Worm (Caenorhabditis elegans) whole organism, late embryonic: ENCODE results near the gene flp-4.

ENCODE experiments used
- ama-1 ChIP-seq: fragments of 150-350 bp; optimal IDR thresholded peaks from 2 replicates; lab custom pipeline; 2014
- ceh-45 ChIP-seq: fragments of 200-800 bp; sonication (Bioruptor generic); IDR thresholded peaks from 2 replicates; pipeline ENCODE4 v1.3.6; 2022; ENCODE audit warnings: missing genetic modification reagents, missing genetic modification characterization, missing compliant biosample characterization
- dve-1 ChIP-seq: sonication (generic microtip); optimal IDR thresholded peaks from 2 replicates; lab custom pipeline; 2017; ENCODE audit warnings: antibody characterized with exemption, mild to moderate bottlenecking, missing genetic modification characterization, missing compliant biosample characterization
- fkh-6 ChIP-seq: sonication (generic microtip); optimal IDR thresholded peaks from 2 replicates; lab custom pipeline; 2016; ENCODE audit warnings: missing genetic modification characterization, missing compliant biosample characterization
- lin-11 ChIP-seq: fragments of 200-800 bp; sonication (Bioruptor generic); optimal IDR thresholded peaks from 2 replicates; lab custom pipeline; 2018; ENCODE audit warnings: mild to moderate bottlenecking, missing genetic modification characterization, missing compliant biosample characterization
- unc-3 ChIP-seq, 2 experiments: fragments of 200-800 bp in 1 of 2; sonication (Bioruptor generic) in 1 of 2; sonication (generic microtip) in 1 of 2; conservative IDR thresholded peaks in 1 of 2; optimal IDR thresholded peaks in 1 of 2; 2 replicates each; pipeline versions ENCODE4 v1.3.6 to Lab custom; 2016 to 2022; ENCODE audit warnings: missing compliant biosample characterization in 2 of 2, missing genetic modification characterization in 2 of 2, missing genetic modification reagents in 1 of 2

DNA sequence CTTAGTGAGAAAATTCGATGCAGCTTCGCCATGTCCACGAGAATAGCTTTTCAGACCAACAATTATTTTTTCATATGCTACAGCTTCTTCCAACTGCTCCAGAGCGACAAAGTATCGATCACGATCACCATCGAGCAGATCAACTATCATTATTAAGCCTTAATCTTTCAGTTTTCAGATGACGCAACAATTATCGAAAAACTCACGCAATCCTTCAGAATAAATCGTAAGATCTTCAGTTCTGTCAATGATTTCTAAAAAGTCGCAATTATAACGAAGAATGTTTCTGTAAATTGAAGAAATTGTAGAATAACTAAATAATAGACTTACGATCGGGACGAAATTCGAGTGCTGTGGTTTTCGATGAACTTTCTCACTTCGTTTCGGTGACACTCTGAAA is 54.5 kb downstream of the flp-4 start:
- TF ChIP-seq unc-3 (GFP tag; conservative IDR thresholded peaks at IDR 0.05; lab: Robert Waterston, UW): no peak
- no peak for TF ChIP-seq unc-3 (tag; optimal IDR thresholded peaks at IDR 0.05; lab: Kevin White, UChicago)
- no peak for TF ChIP-seq ama-1 (lab: Kevin White, UChicago)
- no peak for TF ChIP-seq ceh-45 (GFP tag; lab: Robert Waterston, UW)
- no peak for TF ChIP-seq dve-1 (tag; lab: Kevin White, UChicago)
- TF ChIP-seq fkh-6: no peak
- TF ChIP-seq lin-11 (tag; lab: Kevin White, UChicago): no peak
